Fruit fly (Drosophila melanogaster): ENCODE measurements around the gene cold.
A peak's percentile ranks its signal among the peaks of the same experiment; 100 is the strongest.

cold gene

dm6 chr2L:594048-594447 lies 20.0 kb downstream of the cold start:
- no peak for TF ChIP-seq CG14711 (tag; optimal IDR thresholded peaks at IDR 0.05)
- TF ChIP-seq ovo (GFP tag; optimal IDR thresholded peaks at IDR 0.05), result no peak
- TF ChIP-seq toe (GFP tag; optimal IDR thresholded peaks at IDR 0.05), result no peak
- no peak for TF ChIP-seq tj (GFP tag; optimal IDR thresholded peaks at IDR 0.05)
- no peak for TF ChIP-seq CG33017 (tag; optimal IDR thresholded peaks at IDR 0.05)
- no peak for TF ChIP-seq CG1620 (GFP tag; optimal IDR thresholded peaks at IDR 0.05)
- TF ChIP-seq cic (GFP tag; optimal IDR thresholded peaks at IDR 0.05), result no peak
- no peak for TF ChIP-seq CG7045 (GFP tag; optimal IDR thresholded peaks at IDR 0.05)
- no peak for TF ChIP-seq kay (GFP tag; ENCODE audit: borderline replicate concordance)
- TF ChIP-seq pad (GFP tag; optimal IDR thresholded peaks at IDR 0.05), result no peak
- TF ChIP-seq CG11617 (GFP tag; optimal IDR thresholded peaks at IDR 0.05), result no peak
- TF ChIP-seq Clk (GFP tag; optimal IDR thresholded peaks at IDR 0.05), result no peak

- no peak for TF ChIP-seq toe (GFP tag; optimal IDR thresholded peaks at IDR 0.05)
- TF ChIP-seq CG7045 (GFP tag; optimal IDR thresholded peaks at IDR 0.05), result no peak
- TF ChIP-seq cnc (optimal IDR thresholded peaks at IDR 0.05), result no peak
- no peak for TF ChIP-seq CG5204 (GFP tag; optimal IDR thresholded peaks at IDR 0.05)
- TF ChIP-seq tj (GFP tag; optimal IDR thresholded peaks at IDR 0.05), result no peak
- TF ChIP-seq CG7101 (tag; optimal IDR thresholded peaks at IDR 0.05), result no peak
- no peak for TF ChIP-seq Clk (GFP tag; optimal IDR thresholded peaks at IDR 0.05)
- no peak for TF ChIP-seq CG33017 (tag; optimal IDR thresholded peaks at IDR 0.05)
- TF ChIP-seq CG11617 (GFP tag; optimal IDR thresholded peaks at IDR 0.05), result no peak
- no peak for TF ChIP-seq cic (GFP tag; optimal IDR thresholded peaks at IDR 0.05)
- TF ChIP-seq ovo (GFP tag; optimal IDR thresholded peaks at IDR 0.05), result no peak
- TF ChIP-seq Crg-1 (GFP tag; optimal IDR thresholded peaks at IDR 0.05), result no peak
- TF ChIP-seq CG14711 (tag; optimal IDR thresholded peaks at IDR 0.05), result no peak
- no peak for TF ChIP-seq CG1620 (GFP tag; optimal IDR thresholded peaks at IDR 0.05)
- TF ChIP-seq Mnt (GFP tag; optimal IDR thresholded peaks at IDR 0.05), result no peak
- TF ChIP-seq pad (GFP tag; optimal IDR thresholded peaks at IDR 0.05), result no peak
- TF ChIP-seq kay (GFP tag; ENCODE audit: borderline replicate concordance), result no peak
- no peak for TF ChIP-seq Hr96 (GFP tag; optimal IDR thresholded peaks at IDR 0.05)
- no peak for TF ChIP-seq bab1 (GFP tag; optimal IDR thresholded peaks at IDR 0.05)
Measured at dm6 chr2L:594635-595384, 20.7 kb downstream of the cold start, which contains the start of gene Gsc. Gsc (minus strand) TSS chr2L:594685.

dm6 chr2L:597771-598170 lies 23.7 kb downstream of the cold start:
- TF ChIP-seq CG11617 (GFP tag; optimal IDR thresholded peaks at IDR 0.05) (no peak), CG1620 (GFP tag; optimal IDR thresholded peaks at IDR 0.05) (no peak), ovo (GFP tag; optimal IDR thresholded peaks at IDR 0.05) (no peak)

dm6 chr2L:601848-602247 lies 27.8 kb downstream of the cold start:
- no peak for TF ChIP-seq Clk (GFP tag; optimal IDR thresholded peaks at IDR 0.05)
- no peak for TF ChIP-seq CG12768 (GFP tag; optimal IDR thresholded peaks at IDR 0.05)
- no peak for TF ChIP-seq cnc (optimal IDR thresholded peaks at IDR 0.05)
- TF ChIP-seq CG14711 (tag; optimal IDR thresholded peaks at IDR 0.05), result no peak

dm6 chr2L:602439-602879 lies 28.4 kb downstream of the cold start, which contains the start of gene CG13689:
CG13689 (plus strand) TSS chr2L:602813.
- no peak for TF ChIP-seq cnc (optimal IDR thresholded peaks at IDR 0.05)
- no peak for TF ChIP-seq CG11617 (GFP tag; optimal IDR thresholded peaks at IDR 0.05)
- no peak for TF ChIP-seq CG33017 (tag; optimal IDR thresholded peaks at IDR 0.05)
- TF ChIP-seq bab1 (GFP tag; optimal IDR thresholded peaks at IDR 0.05), result peak; percentile 38
- TF ChIP-seq pad (GFP tag; optimal IDR thresholded peaks at IDR 0.05), result peak; percentile 14
- peak; percentile 50 for TF ChIP-seq toe (GFP tag; optimal IDR thresholded peaks at IDR 0.05)
- TF ChIP-seq CG1620 (GFP tag; optimal IDR thresholded peaks at IDR 0.05), result peak; percentile 44
- peak; percentile 79 for TF ChIP-seq CG14711 (tag; optimal IDR thresholded peaks at IDR 0.05)
- no peak for TF ChIP-seq Clk (GFP tag; optimal IDR thresholded peaks at IDR 0.05)
- peak; percentile 31 for TF ChIP-seq CG5204 (GFP tag; optimal IDR thresholded peaks at IDR 0.05)
- TF ChIP-seq kay (GFP tag; ENCODE audit: borderline replicate concordance), result no peak
- TF ChIP-seq Hr96 (GFP tag; optimal IDR thresholded peaks at IDR 0.05), result peak; percentile 39
- TF ChIP-seq tj (GFP tag; optimal IDR thresholded peaks at IDR 0.05), result no peak
- peak; percentile 3 for TF ChIP-seq ovo (GFP tag; optimal IDR thresholded peaks at IDR 0.05)
- no peak for TF ChIP-seq CG12768 (GFP tag; optimal IDR thresholded peaks at IDR 0.05)
- TF ChIP-seq CG7045 (GFP tag; optimal IDR thresholded peaks at IDR 0.05), result peak; percentile 29
- no peak for TF ChIP-seq CG7101 (tag; optimal IDR thresholded peaks at IDR 0.05)
- TF ChIP-seq cic (GFP tag; optimal IDR thresholded peaks at IDR 0.05), result no peak
- no peak for TF ChIP-seq Crg-1 (GFP tag; optimal IDR thresholded peaks at IDR 0.05)
- no peak for TF ChIP-seq Mnt (GFP tag; optimal IDR thresholded peaks at IDR 0.05)

dm6 chr2L:604060-604459 lies 30.0 kb downstream of the cold start:
- TF ChIP-seq CG12768 (GFP tag; optimal IDR thresholded peaks at IDR 0.05), result no peak
- TF ChIP-seq ovo (GFP tag; optimal IDR thresholded peaks at IDR 0.05), result no peak
- TF ChIP-seq tj (GFP tag; optimal IDR thresholded peaks at IDR 0.05), result no peak
- no peak for TF ChIP-seq CG14711 (tag; optimal IDR thresholded peaks at IDR 0.05)
- no peak for TF ChIP-seq Hr96 (GFP tag; optimal IDR thresholded peaks at IDR 0.05)
- no peak for TF ChIP-seq cic (GFP tag; optimal IDR thresholded peaks at IDR 0.05)

- TF ChIP-seq Crg-1 (GFP tag; optimal IDR thresholded peaks at IDR 0.05), result no peak
- no peak for TF ChIP-seq CG12768 (GFP tag; optimal IDR thresholded peaks at IDR 0.05)
Measured at dm6 chr2L:606165-606564, 32.1 kb downstream of the cold start.
